Worm (Caenorhabditis elegans): ENCODE data around the gene C17F4.12.

ce11 chrII:3251782-3252181, 7.8 kb upstream of the C17F4.12 start:
- TF ChIP-seq tab-1 (GFP tag; IDR thresholded peaks at IDR 0.05) (no peak), med-1 (GFP tag; optimal IDR thresholded peaks at IDR 0.05; ENCODE audit: insufficient read depth) (no peak), ref-1 (GFP tag; conservative IDR thresholded peaks at IDR 0.05) (no peak), flt-1 (GFP tag; IDR thresholded peaks at IDR 0.05) (no peak), cog-1 (tag; optimal IDR thresholded peaks at IDR 0.05) (no peak), ztf-29 (GFP tag; IDR thresholded peaks at IDR 0.05) (no peak), klf-2 (GFP tag; conservative IDR thresholded peaks at IDR 0.05) (no peak)
